Fruit fly (Drosophila melanogaster) whole organism, prepupa: ENCODE data around the gene Send1.
A peak's percentile ranks its signal among the peaks of the same experiment; 100 is the strongest.

Experiments used
- Blimp-1 ChIP-seq: fragments of 200-800 bp; sonication (Bioruptor generic); optimal IDR thresholded peaks from 3 replicates; lab custom pipeline; 2017; ENCODE audit warnings: missing biosample characterization, missing genetic modification characterization, mild to moderate bottlenecking, moderate library complexity, missing genetic modification reagents
- CG10631 ChIP-seq: fragments of 200-800 bp; sonication (Bioruptor generic); optimal IDR thresholded peaks from 2 replicates; lab custom pipeline; 2016; ENCODE audit warnings: missing biosample characterization, missing genetic modification characterization
- CG11762 ChIP-seq: fragments of 200-800 bp; sonication (Bioruptor generic); optimal IDR thresholded peaks from 3 replicates; lab custom pipeline; 2016; ENCODE audit warnings: missing biosample characterization, missing genetic modification characterization; ENCODE audit not compliant: insufficient read depth
- CG11902 ChIP-seq: fragments of 200-800 bp; sonication (Bioruptor generic); optimal IDR thresholded peaks from 3 replicates; lab custom pipeline; 2016; ENCODE audit warnings: missing biosample characterization, missing genetic modification characterization
- CG15336 ChIP-seq: fragments of 200-800 bp; sonication (Bioruptor generic); IDR thresholded peaks from 2 replicates; pipeline ENCODE4 v1.3.6; 2022; ENCODE audit warnings: missing biosample characterization, missing genetic modification characterization
- CG1621 ChIP-seq: fragments of 200-800 bp; sonication (Bioruptor generic); optimal IDR thresholded peaks from 3 replicates; lab custom pipeline; 2018; ENCODE audit warnings: missing biosample characterization, mild to moderate bottlenecking, missing genetic modification characterization
- CG16779 ChIP-seq: fragments of 200-800 bp; sonication (Bioruptor generic); optimal IDR thresholded peaks from 3 replicates; lab custom pipeline; 2017; ENCODE audit warnings: missing biosample characterization, mild to moderate bottlenecking, missing genetic modification characterization
- CG3032 ChIP-seq: fragments of 200-800 bp; optimal IDR thresholded peaks from 2 replicates; lab custom pipeline; 2019; ENCODE audit warnings: missing biosample characterization, mild to moderate bottlenecking, missing genetic modification characterization, moderate library complexity
- CG31627 ChIP-seq: fragments of 200-800 bp; sonication (Bioruptor generic); optimal IDR thresholded peaks from 3 replicates; lab custom pipeline; 2016; ENCODE audit warnings: missing biosample characterization, missing genetic modification characterization
- CG34406 ChIP-seq: fragments of 200-800 bp; sonication (Bioruptor generic); optimal IDR thresholded peaks from 3 replicates; lab custom pipeline; 2016; ENCODE audit warnings: missing biosample characterization, missing genetic modification characterization
- CG4318 ChIP-seq: fragments of 200-800 bp; sonication (Bioruptor generic); optimal IDR thresholded peaks from 3 replicates; lab custom pipeline; 2017; ENCODE audit warnings: missing biosample characterization, mild to moderate bottlenecking, missing genetic modification characterization
- CG6276 ChIP-seq: fragments of 200-800 bp; sonication (Bioruptor generic); optimal IDR thresholded peaks from 2 replicates; lab custom pipeline; 2017; ENCODE audit warnings: missing biosample characterization, mild to moderate bottlenecking, missing genetic modification characterization
- CG6792 ChIP-seq: fragments of 200-800 bp; sonication (Bioruptor generic); optimal IDR thresholded peaks from 3 replicates; lab custom pipeline; 2016; ENCODE audit warnings: missing biosample characterization, missing genetic modification characterization
- CG6808 ChIP-seq: fragments of 200-800 bp; sonication (Bioruptor generic); optimal IDR thresholded peaks from 3 replicates; lab custom pipeline; 2017; ENCODE audit warnings: missing biosample characterization, missing genetic modification characterization, mild to moderate bottlenecking, moderate library complexity, missing genetic modification reagents
- CG6854 ChIP-seq: fragments of 200-800 bp; sonication (Bioruptor generic); optimal IDR thresholded peaks from 2 replicates; lab custom pipeline; 2017; ENCODE audit warnings: missing biosample characterization, mild to moderate bottlenecking, missing genetic modification characterization
- CG7368 ChIP-seq: fragments of 200-800 bp; sonication (Bioruptor generic); optimal IDR thresholded peaks from 3 replicates; lab custom pipeline; 2016; ENCODE audit warnings: missing biosample characterization, missing genetic modification characterization
- CG8119 ChIP-seq: fragments of 200-800 bp; sonication (Bioruptor generic); IDR thresholded peaks from 3 replicates; pipeline ENCODE4 v1.3.6; 2022; ENCODE audit warnings: missing biosample characterization, missing genetic modification characterization
- CG8319 ChIP-seq: fragments of 200-800 bp; sonication (Bioruptor generic); optimal IDR thresholded peaks from 3 replicates; lab custom pipeline; 2016; ENCODE audit warnings: missing biosample characterization, missing genetic modification characterization
- Eip75B ChIP-seq: fragments of 200-800 bp; sonication (Bioruptor generic); optimal IDR thresholded peaks from 3 replicates; lab custom pipeline; 2016; ENCODE audit warnings: missing biosample characterization, missing genetic modification characterization
- Eip78C ChIP-seq: fragments of 200-800 bp; sonication (Bioruptor generic); peaks from one replicate; lab custom pipeline; 2016; ENCODE audit warnings: missing biosample characterization, missing genetic modification characterization
- Eip93F ChIP-seq: fragments of 200-800 bp; sonication (Bioruptor generic); optimal IDR thresholded peaks from 2 replicates; lab custom pipeline; 2016; ENCODE audit warnings: missing biosample characterization, mild to moderate bottlenecking, missing genetic modification characterization
- Ets21C ChIP-seq: fragments of 200-800 bp; sonication (Bioruptor generic); optimal IDR thresholded peaks from 3 replicates; lab custom pipeline; 2016; ENCODE audit warnings: missing biosample characterization, missing genetic modification characterization
- Ets96B ChIP-seq: fragments of 200-800 bp; optimal IDR thresholded peaks from 2 replicates; lab custom pipeline; 2019; ENCODE audit warnings: missing biosample characterization, mild to moderate bottlenecking, missing genetic modification characterization, moderate library complexity
- Hr38 ChIP-seq: sonication (Bioruptor generic); optimal IDR thresholded peaks from 2 replicates; lab custom pipeline; 2016; ENCODE audit warnings: missing biosample characterization, missing genetic modification characterization
- Hr39 ChIP-seq: fragments of 200-800 bp; sonication (Bioruptor generic); optimal IDR thresholded peaks from 2 replicates; lab custom pipeline; 2016; ENCODE audit warnings: missing biosample characterization, missing genetic modification characterization
- Hr4 ChIP-seq: fragments of 200-800 bp; sonication (Bioruptor generic); optimal IDR thresholded peaks from 3 replicates; lab custom pipeline; 2016; ENCODE audit warnings: missing biosample characterization, missing genetic modification characterization
- Lpt ChIP-seq: fragments of 200-800 bp; sonication (Bioruptor generic); optimal IDR thresholded peaks from 3 replicates; lab custom pipeline; 2016; ENCODE audit warnings: missing biosample characterization, missing genetic modification characterization
- Met ChIP-seq: fragments of 200-800 bp; sonication (Bioruptor generic); optimal IDR thresholded peaks from 3 replicates; lab custom pipeline; 2016; ENCODE audit warnings: missing biosample characterization, missing genetic modification characterization
- OdsH ChIP-seq: fragments of 200-800 bp; sonication (Bioruptor generic); optimal IDR thresholded peaks from 3 replicates; lab custom pipeline; 2016; ENCODE audit warnings: missing biosample characterization, missing genetic modification characterization
- Sox14 ChIP-seq: fragments of 200-800 bp; sonication (Bioruptor generic); optimal IDR thresholded peaks from 3 replicates; lab custom pipeline; 2016; ENCODE audit warnings: missing biosample characterization, missing genetic modification characterization
- Sox15 ChIP-seq: fragments of 200-800 bp; sonication (Bioruptor generic); optimal IDR thresholded peaks from 3 replicates; lab custom pipeline; 2016; ENCODE audit warnings: missing biosample characterization, missing genetic modification characterization
- achi ChIP-seq: fragments of 200-800 bp; sonication (Bioruptor generic); optimal IDR thresholded peaks from 3 replicates; lab custom pipeline; 2016; ENCODE audit warnings: missing biosample characterization, missing genetic modification characterization
- acj6 ChIP-seq: fragments of 200-800 bp; sonication (Bioruptor generic); optimal IDR thresholded peaks from 3 replicates; lab custom pipeline; 2016; ENCODE audit warnings: missing biosample characterization, missing genetic modification characterization
- cyc ChIP-seq: fragments of 200-800 bp; sonication (Bioruptor generic); optimal IDR thresholded peaks from 3 replicates; lab custom pipeline; 2016; ENCODE audit warnings: missing biosample characterization, missing genetic modification characterization
- dac ChIP-seq: fragments of 200-800 bp; sonication (Bioruptor generic); optimal IDR thresholded peaks from 2 replicates; lab custom pipeline; 2017; ENCODE audit warnings: missing biosample characterization, mild to moderate bottlenecking, missing genetic modification characterization
- dsx ChIP-seq: fragments of 200-800 bp; optimal IDR thresholded peaks from 3 replicates; lab custom pipeline; 2019; ENCODE audit warnings: missing biosample characterization, mild to moderate bottlenecking, missing genetic modification characterization, moderate library complexity; ENCODE audit not compliant: poor library complexity, severe bottlenecking
- eg ChIP-seq: fragments of 200-800 bp; sonication (Bioruptor generic); IDR thresholded peaks from 3 replicates; pipeline ENCODE4 v1.3.6; 2022; ENCODE audit warnings: missing biosample characterization, missing genetic modification characterization
- esn ChIP-seq: fragments of 200-800 bp; sonication (Bioruptor generic); optimal IDR thresholded peaks from 2 replicates; lab custom pipeline; 2016; ENCODE audit warnings: missing biosample characterization, mild to moderate bottlenecking, missing genetic modification characterization, moderate library complexity
- fd59A ChIP-seq: fragments of 200-800 bp; sonication (Bioruptor generic); optimal IDR thresholded peaks from 2 replicates; lab custom pipeline; 2017; ENCODE audit warnings: missing biosample characterization, mild to moderate bottlenecking, missing genetic modification characterization, missing genetic modification reagents
- fkh ChIP-seq: fragments of 200-800 bp; sonication (Bioruptor generic); optimal IDR thresholded peaks from 3 replicates; lab custom pipeline; 2017; ENCODE audit warnings: missing biosample characterization, mild to moderate bottlenecking, missing genetic modification characterization, moderate library complexity
- lz ChIP-seq: fragments of 200-800 bp; sonication (Bioruptor generic); optimal IDR thresholded peaks from 3 replicates; lab custom pipeline; 2016; ENCODE audit warnings: missing biosample characterization, missing genetic modification characterization
- net ChIP-seq: fragments of 200-800 bp; sonication (Bioruptor generic); optimal IDR thresholded peaks from 3 replicates; lab custom pipeline; 2016; ENCODE audit warnings: missing biosample characterization, missing genetic modification characterization
- salr ChIP-seq, 2 experiments: fragments of 200-800 bp; sonication (Bioruptor generic); optimal IDR thresholded peaks; 3 replicates each; lab custom pipeline; 2016 to 2018; ENCODE audit warnings: missing biosample characterization in 2 of 2, missing genetic modification characterization in 2 of 2, mild to moderate bottlenecking in 1 of 2
- ss ChIP-seq, 2 experiments: fragments of 200-800 bp; sonication (Bioruptor generic); optimal IDR thresholded peaks; 2 replicates in 1 of 2; 3 replicates in 1 of 2; lab custom pipeline; 2017 to 2018; ENCODE audit warnings: mild to moderate bottlenecking in 2 of 2, missing biosample characterization in 2 of 2, missing genetic modification characterization in 2 of 2, moderate library complexity in 1 of 2
- svp ChIP-seq: fragments of 200-800 bp; sonication (Bioruptor generic); peaks from one replicate; lab custom pipeline; 2016; ENCODE audit warnings: missing biosample characterization, missing genetic modification characterization
- topi ChIP-seq: fragments of 200-800 bp; sonication (Bioruptor generic); optimal IDR thresholded peaks from 3 replicates; lab custom pipeline; 2016; ENCODE audit warnings: missing biosample characterization, missing genetic modification characterization
- vri ChIP-seq: fragments of 200-800 bp; sonication (Bioruptor generic); optimal IDR thresholded peaks from 3 replicates; lab custom pipeline; 2016; ENCODE audit warnings: missing biosample characterization, mild to moderate bottlenecking, missing genetic modification characterization

The Send1 gene

DNA sequence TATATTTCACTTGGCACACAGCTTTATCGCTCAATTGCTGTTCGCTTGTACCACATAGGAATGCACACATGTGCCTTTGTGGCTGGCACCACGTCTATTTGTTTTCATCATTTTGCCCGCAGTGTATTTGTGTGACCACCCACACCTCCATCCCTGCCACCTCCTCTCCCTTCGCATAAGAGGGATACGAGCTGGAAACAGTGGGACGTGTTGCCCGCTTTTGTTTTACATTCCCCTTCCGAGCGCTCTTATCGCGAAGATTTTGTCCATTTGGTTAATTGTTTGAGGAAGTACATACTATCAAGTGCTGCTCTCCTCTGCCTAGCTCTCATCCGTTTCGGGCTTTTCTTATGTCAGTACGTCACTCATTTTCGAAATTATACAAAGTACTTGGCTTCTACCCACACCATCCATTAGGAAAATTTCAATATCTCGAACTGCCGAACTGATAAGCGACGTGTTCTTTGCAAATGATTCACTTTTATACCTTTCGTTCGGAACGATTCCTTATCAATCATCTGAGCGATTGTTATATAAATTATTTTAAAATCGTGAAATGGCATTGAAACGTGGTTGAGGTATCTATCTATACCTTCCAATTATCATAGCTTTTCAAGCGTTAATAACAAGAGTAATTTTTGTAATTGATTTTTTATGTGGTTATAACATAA lies 26.5 kb downstream of the Send1 start:
- TF ChIP-seq CG15336 (GFP tag; lab: Robert Waterston, UW) (0 out of 2 replicates have a peak, but pooled peaks have one; percentile 16), Sox15 (GFP tag; lab: Kevin White, UChicago) (no peak), Eip78C (GFP tag; lab: Kevin White, UChicago) (peak; percentile 37), vri (GFP tag; lab: Kevin White, UChicago) (peak; percentile 81), svp (GFP tag; lab: Kevin White, UChicago) (peak; percentile 71), CG10631 (GFP tag; lab: Kevin White, UChicago) (no peak), Ets96B (no peak), fkh (peak; percentile 58), CG1621 (tag; lab: Kevin White, UChicago) (no peak), Eip93F (GFP tag; lab: Kevin White, UChicago) (peak; percentile 52), Sox14 (GFP tag; lab: Kevin White, UChicago) (peak; percentile 60)

dm6 chr2L:2227316-2227715 lies 27.5 kb downstream of the Send1 start:
- TF ChIP-seq acj6 (GFP tag; lab: Kevin White, UChicago) (peak; percentile 78), Met (peak; percentile 81), Sox15 (GFP tag; lab: Kevin White, UChicago) (peak; percentile 65), CG8319 (GFP tag; lab: Kevin White, UChicago) (no peak), CG10631 (GFP tag; lab: Kevin White, UChicago) (peak; percentile 75), eg (peak; percentile 89), CG1621 (tag; lab: Kevin White, UChicago) (peak; percentile 63), Eip93F (GFP tag; lab: Kevin White, UChicago) (no peak), dac (GFP tag; lab: Kevin White, UChicago) (peak; percentile 68), Blimp-1 (GFP tag; lab: Kevin White, UChicago) (peak; percentile 30), achi (GFP tag; lab: Kevin White, UChicago) (peak; percentile 74), vri (GFP tag; lab: Kevin White, UChicago) (peak; percentile 65), svp (GFP tag; lab: Kevin White, UChicago) (peak; percentile 94), lz (GFP tag; lab: Kevin White, UChicago) (peak; percentile 70), net (GFP tag; lab: Kevin White, UChicago) (peak; percentile 88), CG11762 (GFP tag; lab: Kevin White, UChicago) (peak; percentile 62), CG11902 (peak; percentile 47), CG6854 (GFP tag; lab: Kevin White, UChicago) (peak; percentile 30), CG4318 (no peak), Eip75B (GFP tag; lab: Kevin White, UChicago) (peak; percentile 76), Lpt (peak; percentile 60), Eip78C (GFP tag; lab: Kevin White, UChicago) (peak; percentile 88), ss (GFP tag; optimal IDR thresholded peaks at IDR 0.05; lab: Kevin White, UChicago) (peak; percentile 29 to 33), CG34406 (GFP tag; lab: Kevin White, UChicago) (peak; percentile 80), salr (GFP tag; optimal IDR thresholded peaks at IDR 0.05; lab: Kevin White, UChicago) (peak in 1 of 2 experiments; percentile 50), Hr38 (GFP tag; lab: Kevin White, UChicago) (no peak), CG6792 (GFP tag; lab: Kevin White, UChicago) (peak; percentile 81), CG8119 (GFP tag; lab: Robert Waterston, UW) (peak; percentile 81), dsx (GFP tag; lab: Kevin White, UChicago) (peak; percentile 73), esn (GFP tag; lab: Kevin White, UChicago) (peak; percentile 87), Hr4 (peak; percentile 87), CG7368 (GFP tag; lab: Kevin White, UChicago) (peak; percentile 83), Hr39 (GFP tag; lab: Kevin White, UChicago) (peak; percentile 77), CG16779 (peak; percentile 53), CG6276 (GFP tag; lab: Kevin White, UChicago) (peak; percentile 72), CG6808 (peak; percentile 65), topi (GFP tag; lab: Kevin White, UChicago) (peak; percentile 76), OdsH (GFP tag; lab: Kevin White, UChicago) (peak; percentile 85), fd59A (GFP tag; lab: Kevin White, UChicago) (peak; percentile 58), cyc (GFP tag; lab: Kevin White, UChicago) (peak; percentile 69), Ets21C (GFP tag; lab: Kevin White, UChicago) (peak; percentile 68), CG15336 (GFP tag; lab: Robert Waterston, UW) (peak; percentile 87), CG31627 (peak; percentile 83), CG3032 (tag; lab: Kevin White, UChicago) (peak; percentile 66)
